Fruit fly (Drosophila melanogaster) whole organism, pupa: ENCODE measurements around the gene obst-H.

ENCODE experiments used
- CG10348 ChIP-seq: fragments of 200-800 bp; sonication (Bioruptor generic); IDR thresholded peaks from 2 replicates; pipeline ENCODE4 v1.3.6; 2022; ENCODE audit warnings: missing biosample characterization, missing genetic modification characterization
- CG12605 ChIP-seq: fragments of 200-800 bp; sonication (Bioruptor generic); IDR thresholded peaks from 2 replicates; pipeline ENCODE4 v1.3.6; 2022; ENCODE audit warnings: missing biosample characterization, missing genetic modification characterization
- CG13204 ChIP-seq: fragments of 200-800 bp; sonication (Bioruptor generic); optimal IDR thresholded peaks from 2 replicates; lab custom pipeline; 2018; ENCODE audit warnings: missing biosample characterization, mild to moderate bottlenecking, missing genetic modification characterization, moderate library complexity
- CG14655 ChIP-seq: fragments of 200-800 bp; sonication (Bioruptor generic); optimal IDR thresholded peaks from 3 replicates; lab custom pipeline; 2017; ENCODE audit warnings: mild to moderate bottlenecking, missing biosample characterization, missing genetic modification reagents, missing genetic modification characterization
- CG15710 ChIP-seq: fragments of 200-800 bp; sonication (Bioruptor generic); optimal IDR thresholded peaks from 2 replicates; lab custom pipeline; 2018; ENCODE audit warnings: missing biosample characterization, mild to moderate bottlenecking, missing genetic modification characterization, moderate library complexity
- CG17806 ChIP-seq: fragments of 200-800 bp; sonication (Bioruptor generic); optimal IDR thresholded peaks from 2 replicates; lab custom pipeline; 2018; ENCODE audit warnings: missing biosample characterization, mild to moderate bottlenecking, missing genetic modification characterization, moderate library complexity
- CG32121 ChIP-seq: fragments of 200-800 bp; sonication (Bioruptor generic); IDR thresholded peaks from 2 replicates; pipeline ENCODE4 v1.3.6; 2022; ENCODE audit warnings: missing biosample characterization, missing genetic modification characterization
- CG34367 ChIP-seq: fragments of 200-800 bp; sonication (Bioruptor generic); optimal IDR thresholded peaks from 2 replicates; lab custom pipeline; 2018; ENCODE audit warnings: missing biosample characterization, mild to moderate bottlenecking, missing genetic modification characterization
- CG4496 ChIP-seq: fragments of 200-800 bp; sonication (Bioruptor generic); IDR thresholded peaks from 3 replicates; pipeline ENCODE4 v1.3.6; 2022; ENCODE audit warnings: missing biosample characterization, missing genetic modification characterization
- CG8159 ChIP-seq: fragments of 200-800 bp; sonication (Bioruptor generic); optimal IDR thresholded peaks from 3 replicates; lab custom pipeline; 2018; ENCODE audit warnings: missing biosample characterization, mild to moderate bottlenecking, missing genetic modification characterization, moderate library complexity
- CG8301 ChIP-seq: fragments of 200-800 bp; sonication (Bioruptor generic); optimal IDR thresholded peaks from 2 replicates; lab custom pipeline; 2018; ENCODE audit warnings: missing biosample characterization, mild to moderate bottlenecking, missing genetic modification characterization
- CG9948 ChIP-seq: fragments of 200-800 bp; sonication (Bioruptor generic); optimal IDR thresholded peaks from 2 replicates; lab custom pipeline; 2018; ENCODE audit warnings: missing biosample characterization, mild to moderate bottlenecking, missing genetic modification characterization, moderate library complexity
- D1 ChIP-seq: fragments of 200-800 bp; sonication (Bioruptor generic); optimal IDR thresholded peaks from 2 replicates; lab custom pipeline; 2018; ENCODE audit warnings: missing biosample characterization, mild to moderate bottlenecking, missing genetic modification characterization, moderate library complexity
- EcR ChIP-seq: fragments of 200-800 bp; sonication (Bioruptor generic); optimal IDR thresholded peaks from 3 replicates; lab custom pipeline; 2019; ENCODE audit warnings: missing biosample characterization, missing genetic modification characterization, mild to moderate bottlenecking, moderate library complexity, missing genetic modification reagents
- Ets98B ChIP-seq: fragments of 200-800 bp; sonication (Bioruptor generic); IDR thresholded peaks from 2 replicates; pipeline ENCODE4 v1.3.6; 2022; ENCODE audit warnings: missing biosample characterization, missing genetic modification characterization
- Pif1A ChIP-seq: fragments of 200-800 bp; sonication (Bioruptor generic); optimal IDR thresholded peaks from 3 replicates; lab custom pipeline; 2016; ENCODE audit warnings: missing biosample characterization, missing genetic modification characterization
- Pif1B ChIP-seq: fragments of 200-800 bp; sonication (Bioruptor generic); optimal IDR thresholded peaks from 3 replicates; lab custom pipeline; 2016; ENCODE audit warnings: missing biosample characterization, missing genetic modification characterization
- Snoo ChIP-seq: fragments of 200-800 bp; sonication (Bioruptor generic); optimal IDR thresholded peaks from 3 replicates; lab custom pipeline; 2017; ENCODE audit warnings: missing biosample characterization, mild to moderate bottlenecking, missing genetic modification characterization, inconsistent platforms
- fd96Ca ChIP-seq: fragments of 200-800 bp; sonication (Bioruptor generic); IDR thresholded peaks from 3 replicates; pipeline ENCODE4 v1.3.6; 2022; ENCODE audit warnings: missing biosample characterization, missing genetic modification characterization
- gl ChIP-seq: fragments of 200-800 bp; sonication (Bioruptor generic); optimal IDR thresholded peaks from 2 replicates; lab custom pipeline; 2018; ENCODE audit warnings: missing biosample characterization, mild to moderate bottlenecking, missing genetic modification characterization
- rn ChIP-seq: fragments of 200-800 bp; sonication (Bioruptor generic); IDR thresholded peaks from 2 replicates; pipeline ENCODE4 v1.3.6; 2022; ENCODE audit warnings: missing biosample characterization, missing genetic modification characterization

Gene obst-H

dm6 chr3L:15494599-15495271 is 34.3 kb downstream of the obst-H start:
- TF ChIP-seq CG8159 (tag; lab: Kevin White, UChicago), result no peak
- TF ChIP-seq CG9948 (tag; lab: Kevin White, UChicago), result no peak
- no peak for TF ChIP-seq Pif1B
- TF ChIP-seq gl (tag; lab: Kevin White, UChicago), result no peak
- no peak for TF ChIP-seq EcR (GFP tag; lab: Kevin White, UChicago)
- no peak for TF ChIP-seq CG4496 (GFP tag; lab: Robert Waterston, UW)
- TF ChIP-seq CG13204 (GFP tag; lab: Kevin White, UChicago), result no peak
- no peak for TF ChIP-seq CG10348 (GFP tag; lab: Robert Waterston, UW)
- no peak for TF ChIP-seq CG14655
- no peak for TF ChIP-seq CG8301

dm6 chr3L:15493886-15494598 is 35.0 kb downstream of the obst-H start:
- no peak for TF ChIP-seq CG9948 (tag; lab: Kevin White, UChicago)
- TF ChIP-seq Ets98B (GFP tag; lab: Robert Waterston, UW), result no peak
- TF ChIP-seq rn, result no peak
- no peak for TF ChIP-seq CG32121 (GFP tag; lab: Robert Waterston, UW)
- TF ChIP-seq CG15710 (tag; lab: Kevin White, UChicago), result no peak
- no peak for TF ChIP-seq Pif1A (GFP tag; lab: Kevin White, UChicago)
- no peak for TF ChIP-seq Snoo
- no peak for TF ChIP-seq CG10348 (GFP tag; lab: Robert Waterston, UW)
- no peak for TF ChIP-seq gl (tag; lab: Kevin White, UChicago)
- no peak for TF ChIP-seq Pif1B
- no peak for TF ChIP-seq CG14655
- TF ChIP-seq CG8301, result no peak
- TF ChIP-seq CG34367 (tag; lab: Kevin White, UChicago), result no peak
- TF ChIP-seq CG8159 (tag; lab: Kevin White, UChicago), result no peak

dm6 chr3L:15485302-15485701 is 43.7 kb downstream of the obst-H start, which contains the start of gene Ran-like:
Gene Ran-like (minus strand): TSS chr3L:15485402.
- TF ChIP-seq CG12605 (GFP tag; lab: Robert Waterston, UW) (no peak), CG8301 (no peak), Pif1B (no peak), CG32121 (GFP tag; lab: Robert Waterston, UW) (no peak), D1 (tag; lab: Kevin White, UChicago) (no peak), CG4496 (GFP tag; lab: Robert Waterston, UW) (no peak), Pif1A (GFP tag; lab: Kevin White, UChicago) (no peak), gl (tag; lab: Kevin White, UChicago) (no peak), CG8159 (tag; lab: Kevin White, UChicago) (no peak), CG34367 (tag; lab: Kevin White, UChicago) (no peak), CG14655 (no peak), rn (no peak), Ets98B (GFP tag; lab: Robert Waterston, UW) (no peak), Snoo (no peak), CG9948 (tag; lab: Kevin White, UChicago) (no peak), fd96Ca (GFP tag; lab: Robert Waterston, UW) (no peak), CG17806 (tag; lab: Kevin White, UChicago) (no peak), EcR (GFP tag; lab: Kevin White, UChicago) (no peak)
